Worm (Caenorhabditis elegans): ENCODE data around the gene gad-2.

- TF ChIP-seq elt-1 (tag; optimal IDR thresholded peaks at IDR 0.05; ENCODE audit: borderline replicate concordance, insufficient read depth) = no peak
- no peak for TF ChIP-seq nhr-12 (tag; optimal IDR thresholded peaks at IDR 0.05)
- TF ChIP-seq unc-62 (GFP tag; optimal IDR thresholded peaks at IDR 0.05) = no peak
- TF ChIP-seq nhr-237 (tag; optimal IDR thresholded peaks at IDR 0.05) = no peak
- no peak for TF ChIP-seq ztf-11 (tag; optimal IDR thresholded peaks at IDR 0.05)
- TF ChIP-seq drap-1 (GFP tag; optimal IDR thresholded peaks at IDR 0.05) = no peak
- no peak for TF ChIP-seq sptf-1 (tag; optimal IDR thresholded peaks at IDR 0.05)
- no peak for TF ChIP-seq cnd-1 (tag; optimal IDR thresholded peaks at IDR 0.05)
- TF ChIP-seq pha-4 (tag; optimal IDR thresholded peaks at IDR 0.05) = no peak
- TF ChIP-seq snpc-4 (tag; optimal IDR thresholded peaks at IDR 0.05) = no peak
- no peak for TF ChIP-seq mab-5 (tag; optimal IDR thresholded peaks at IDR 0.05)
- no peak for TF ChIP-seq ceh-39 (tag; optimal IDR thresholded peaks at IDR 0.05)
- no peak for TF ChIP-seq mep-1 (tag; optimal IDR thresholded peaks at IDR 0.05)
Observed at ce11 chrX:7404551-7404950, 11.3 kb downstream of the gad-2 start.
